Fruit fly (Drosophila melanogaster): ENCODE results near the gene CG42507.

CG42507 gene

DNA sequence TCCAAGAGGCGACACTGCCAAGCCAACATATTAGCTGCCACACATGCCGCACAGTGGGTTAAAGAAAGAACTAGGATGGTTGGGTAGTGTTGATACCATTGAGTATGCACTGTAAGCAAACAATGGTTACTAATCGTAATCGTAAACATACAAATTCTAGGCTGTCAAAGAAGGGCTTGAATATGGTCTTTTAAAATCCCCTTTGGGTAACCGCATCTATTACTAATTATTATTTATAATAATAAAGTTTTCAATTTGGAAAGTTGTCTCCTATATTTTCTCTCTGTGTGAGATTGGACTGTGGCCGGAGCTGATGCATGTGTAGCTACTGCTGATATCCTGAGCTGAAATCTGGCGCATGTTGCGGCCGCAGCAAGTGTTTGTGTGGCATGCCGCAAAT is 26.0 kb downstream of the CG42507 start:
- 0 out of 2 replicates have a peak, but pooled peaks have one; percentile 32 for TF ChIP-seq ara (GFP tag; IDR thresholded peaks at IDR 0.05)
- 0 out of 2 replicates have a peak, but pooled peaks have one; percentile 9 for TF ChIP-seq CG17328 (GFP tag; IDR thresholded peaks at IDR 0.05)
- no peak for TF ChIP-seq lola (GFP tag; optimal IDR thresholded peaks at IDR 0.05)
- TF ChIP-seq Sox102F (GFP tag; optimal IDR thresholded peaks at IDR 0.05): peak; percentile 1
- 0 out of 2 replicates have a peak, but pooled peaks have one; percentile 29 for TF ChIP-seq Xrp1 (GFP tag; IDR thresholded peaks at IDR 0.05)
- 0 out of 3 replicates have a peak, but pooled peaks have one; percentile 31 for TF ChIP-seq CG17361 (GFP tag; IDR thresholded peaks at IDR 0.05)
- peak; percentile 43; the same call in 1 of the 2 replicates for TF ChIP-seq CG4404 (GFP tag; IDR thresholded peaks at IDR 0.05)
- peak; percentile 40 for TF ChIP-seq gem (tag; optimal IDR thresholded peaks at IDR 0.05)
- TF ChIP-seq E2f2 (GFP tag; IDR thresholded peaks at IDR 0.05): no peak
- 0 out of 2 replicates have a peak, but pooled peaks have one; percentile 15 for TF ChIP-seq CG31441 (GFP tag; IDR thresholded peaks at IDR 0.05)
- no peak for TF ChIP-seq CG6765 (GFP tag; optimal IDR thresholded peaks at IDR 0.05)
- peak; percentile 52 for TF ChIP-seq CG2712 (tag; optimal IDR thresholded peaks at IDR 0.05)
- TF ChIP-seq CG17829 (tag; optimal IDR thresholded peaks at IDR 0.05): peak; percentile 23
- TF ChIP-seq CG11093 (GFP tag; IDR thresholded peaks at IDR 0.05): 0 out of 3 replicates have a peak, but pooled peaks have one; percentile 22
- peak; percentile 36 for TF ChIP-seq CG18262 (tag; optimal IDR thresholded peaks at IDR 0.05)

DNA sequence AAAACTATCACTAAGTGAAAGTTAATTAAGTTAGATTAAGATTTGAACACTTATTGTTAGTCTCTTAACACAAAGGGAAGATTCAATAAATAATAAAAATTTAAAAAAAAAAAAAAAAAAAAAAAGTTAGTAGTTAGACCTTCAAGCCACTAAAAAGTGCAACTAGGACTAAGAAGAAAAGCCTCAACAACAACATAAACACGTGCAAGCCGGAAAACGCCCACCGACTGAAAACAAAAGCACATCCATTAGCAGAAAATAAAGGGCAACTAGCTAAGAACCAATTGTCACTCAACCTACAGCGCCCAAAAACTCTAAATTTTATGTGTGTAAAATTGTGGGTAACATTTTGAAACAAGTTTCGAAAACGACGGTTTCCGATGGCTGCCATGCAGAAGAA is 29.3 kb downstream of the CG42507 start, which contains the start of gene CG13473:
CG13473 (plus strand) TSS at position 301 of the 400 bp plus-strand sequence.
- no peak for TF ChIP-seq salm (tag; optimal IDR thresholded peaks at IDR 0.05)
- no peak for TF ChIP-seq Poxn (GFP tag; IDR thresholded peaks at IDR 0.05)
- TF ChIP-seq CG3995 (GFP tag; optimal IDR thresholded peaks at IDR 0.05): no peak
- TF ChIP-seq CG17186 (GFP tag; optimal IDR thresholded peaks at IDR 0.05): no peak

dm6 chr3L:14712799-14713198 is 45.0 kb downstream of the CG42507 start:
- TF ChIP-seq corto (GFP tag; optimal IDR thresholded peaks at IDR 0.05) (no peak), maf-S (GFP tag; optimal IDR thresholded peaks at IDR 0.05) (no peak), CG6175 (GFP tag; IDR thresholded peaks at IDR 0.05) (no peak), ci (GFP tag; IDR thresholded peaks at IDR 0.05) (no peak), Meics (GFP tag; optimal IDR thresholded peaks at IDR 0.05) (no peak), Fer2 (tag; optimal IDR thresholded peaks at IDR 0.05) (no peak), oc (tag; optimal IDR thresholded peaks at IDR 0.05) (no peak), CkIIα-i1 (GFP tag; IDR thresholded peaks at IDR 0.05) (no peak), CG18262 (tag; optimal IDR thresholded peaks at IDR 0.05) (no peak), BEAF-32 (GFP tag; optimal IDR thresholded peaks at IDR 0.05) (no peak), mirr (GFP tag; optimal IDR thresholded peaks at IDR 0.05) (peak; percentile 43), tx (GFP tag; optimal IDR thresholded peaks at IDR 0.05) (no peak), Nf-YA (GFP tag; IDR thresholded peaks at IDR 0.05) (no peak), CG18476 (GFP tag; optimal IDR thresholded peaks at IDR 0.05) (no peak), otp (GFP tag; IDR thresholded peaks at IDR 0.05) (no peak), CG9609 (GFP tag; optimal IDR thresholded peaks at IDR 0.05) (no peak), CG2889 (GFP tag; IDR thresholded peaks at IDR 0.05) (no peak), CG13296 (GFP tag; optimal IDR thresholded peaks at IDR 0.05) (peak; percentile 16), her (GFP tag; optimal IDR thresholded peaks at IDR 0.05) (no peak), sens (GFP tag) (peak; percentile 0), CG12236 (GFP tag; optimal IDR thresholded peaks at IDR 0.05) (no peak), jing (GFP tag; optimal IDR thresholded peaks at IDR 0.05) (no peak), CG14860 (GFP tag; IDR thresholded peaks at IDR 0.05; ENCODE audit: partially characterized antibody) (no peak), Sox100B (GFP tag; optimal IDR thresholded peaks at IDR 0.05) (no peak), Drgx (GFP tag; IDR thresholded peaks at IDR 0.05) (no peak), ara (GFP tag; IDR thresholded peaks at IDR 0.05) (no peak), CG9817 (tag; optimal IDR thresholded peaks at IDR 0.05) (no peak), Hey (tag; optimal IDR thresholded peaks at IDR 0.05) (peak; percentile 53), Pdp1 (GFP tag; optimal IDR thresholded peaks at IDR 0.05) (peak in 1 of 2 experiments; percentile 39), CG11398 (GFP tag; optimal IDR thresholded peaks at IDR 0.05) (no peak), NfI (GFP tag; optimal IDR thresholded peaks at IDR 0.05) (no peak)
